Fruit fly (Drosophila melanogaster) whole organism: ENCODE data around the gene Grx3.

Experiments
- CG8478 ChIP-seq: fragments of >200 bp; optimal IDR thresholded peaks from 2 replicates; lab custom pipeline; 2018; ENCODE audit warnings: inconsistent platforms
- Dll ChIP-seq: fragments of >200 bp; optimal IDR thresholded peaks from 2 replicates; lab custom pipeline; 2017
- EcR ChIP-seq, 2 experiments: fragments of >200 bp; optimal IDR thresholded peaks; 2 replicates each; lab custom pipeline; 2017; ENCODE audit warnings: missing biosample characterization in 2 of 2, missing genetic modification characterization in 2 of 2, missing genetic modification reagents in 2 of 2
- pan ChIP-seq: fragments of >200 bp; optimal IDR thresholded peaks from 2 replicates; lab custom pipeline; 2017

- no peak for TF ChIP-seq CG8478 (lab: Kevin White, UChicago)
- TF ChIP-seq Dll (lab: Kevin White, UChicago), result no peak
- no peak for TF ChIP-seq EcR (GFP tag; optimal IDR thresholded peaks at IDR 0.05; lab: Kevin White, UChicago)
- no peak for TF ChIP-seq pan (lab: Kevin White, UChicago)
Measured at dm6 chr2L:13387255-13387654, 21.0 kb downstream of the Grx3 start, which contains the start of the genes Ing5 and CG7099.
